Fruit fly (Drosophila melanogaster): ENCODE results near the gene Pak.

dm6 chr3R:6343396-6344239 is 7.1 kb upstream of the Pak start, which contains the start of gene CG17919:
- no peak for TF ChIP-seq h (optimal IDR thresholded peaks at IDR 0.05)
- no peak for TF ChIP-seq psq (optimal IDR thresholded peaks at IDR 0.05)
- TF ChIP-seq Sin3A (optimal IDR thresholded peaks at IDR 0.05): no peak
- no peak for TF ChIP-seq Myc (optimal IDR thresholded peaks at IDR 0.05)
- no peak for TF ChIP-seq insv (optimal IDR thresholded peaks at IDR 0.05)
- TF ChIP-seq ttk (optimal IDR thresholded peaks at IDR 0.05): no peak

Data from Kc167 (cell line).